Fruit fly (Drosophila melanogaster): Measurements from ENCODE around the gene CG15812.

The CG15812 gene

dm6 chr3L:3157651-3158050 lies 2.1 kb upstream of the CG15812 start:
- TF ChIP-seq CG10348 (GFP tag; IDR thresholded peaks at IDR 0.05) (no peak), CG13204 (GFP tag; optimal IDR thresholded peaks at IDR 0.05) (no peak), Pif1A (GFP tag; optimal IDR thresholded peaks at IDR 0.05) (no peak), rn (GFP tag; IDR thresholded peaks at IDR 0.05) (no peak), CG17806 (tag; optimal IDR thresholded peaks at IDR 0.05) (no peak), gl (tag; optimal IDR thresholded peaks at IDR 0.05) (no peak), CG14655 (GFP tag; optimal IDR thresholded peaks at IDR 0.05) (no peak), CG32121 (GFP tag; IDR thresholded peaks at IDR 0.05) (no peak), CG9948 (tag; optimal IDR thresholded peaks at IDR 0.05) (no peak), D1 (tag; optimal IDR thresholded peaks at IDR 0.05) (no peak), CG8159 (tag; optimal IDR thresholded peaks at IDR 0.05) (no peak), Pif1B (GFP tag; optimal IDR thresholded peaks at IDR 0.05) (no peak), EcR (GFP tag; optimal IDR thresholded peaks at IDR 0.05) (no peak)

DNA sequence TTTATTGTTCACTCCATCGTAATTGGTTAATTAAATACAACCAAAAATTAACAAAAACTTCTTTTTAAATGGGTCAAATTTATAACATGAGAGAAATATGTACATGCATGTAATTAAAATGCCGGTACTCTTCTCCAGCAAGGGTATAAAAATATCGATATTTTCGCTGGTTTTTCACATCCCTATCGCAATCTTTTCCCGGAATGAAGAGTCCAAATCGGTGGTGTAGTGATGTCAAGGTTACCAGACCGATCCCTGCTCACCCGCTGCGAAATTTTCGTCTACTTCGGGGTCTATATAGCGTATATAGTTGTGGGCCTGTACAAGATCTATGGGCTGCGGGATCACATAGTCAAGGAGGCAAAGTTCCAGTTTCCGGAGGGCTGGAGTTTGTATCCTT lies 2.2 kb downstream of the CG15812 start, which contains the start of gene rasp:
Gene rasp, plus strand, starts transcription at position 213 of the 400 bp plus-strand sequence.
- TF ChIP-seq CG10348 (GFP tag; IDR thresholded peaks at IDR 0.05): no peak
- no peak for TF ChIP-seq Pif1B (GFP tag; optimal IDR thresholded peaks at IDR 0.05)
- no peak for TF ChIP-seq CG12605 (GFP tag; IDR thresholded peaks at IDR 0.05)
- TF ChIP-seq CG13204 (GFP tag; optimal IDR thresholded peaks at IDR 0.05): no peak
- no peak for TF ChIP-seq CG17806 (tag; optimal IDR thresholded peaks at IDR 0.05)
- TF ChIP-seq D1 (tag; optimal IDR thresholded peaks at IDR 0.05): no peak
- TF ChIP-seq EcR (GFP tag; optimal IDR thresholded peaks at IDR 0.05): no peak
- no peak for TF ChIP-seq Pif1A (GFP tag; optimal IDR thresholded peaks at IDR 0.05)
- no peak for TF ChIP-seq CG8301 (tag; optimal IDR thresholded peaks at IDR 0.05)
- no peak for TF ChIP-seq CG34367 (tag; optimal IDR thresholded peaks at IDR 0.05)
- TF ChIP-seq CG15710 (tag; optimal IDR thresholded peaks at IDR 0.05): no peak
- no peak for TF ChIP-seq fd96Ca (GFP tag; IDR thresholded peaks at IDR 0.05)
- TF ChIP-seq CG32121 (GFP tag; IDR thresholded peaks at IDR 0.05): no peak

- TF ChIP-seq CG17806 (tag; optimal IDR thresholded peaks at IDR 0.05): no peak
- TF ChIP-seq CG9948 (tag; optimal IDR thresholded peaks at IDR 0.05): no peak
- no peak for TF ChIP-seq CG12605 (GFP tag; IDR thresholded peaks at IDR 0.05)
- no peak for TF ChIP-seq gl (tag; optimal IDR thresholded peaks at IDR 0.05)
- TF ChIP-seq Snoo (tag; optimal IDR thresholded peaks at IDR 0.05): no peak
- no peak for TF ChIP-seq Pif1B (GFP tag; optimal IDR thresholded peaks at IDR 0.05)
- TF ChIP-seq Ets98B (GFP tag; IDR thresholded peaks at IDR 0.05): no peak
- TF ChIP-seq Pif1A (GFP tag; optimal IDR thresholded peaks at IDR 0.05): no peak
- no peak for TF ChIP-seq CG10348 (GFP tag; IDR thresholded peaks at IDR 0.05)
- no peak for TF ChIP-seq rn (GFP tag; IDR thresholded peaks at IDR 0.05)
- TF ChIP-seq CG32121 (GFP tag; IDR thresholded peaks at IDR 0.05): no peak
- TF ChIP-seq CG4496 (GFP tag; IDR thresholded peaks at IDR 0.05): no peak
- no peak for TF ChIP-seq D1 (tag; optimal IDR thresholded peaks at IDR 0.05)
- no peak for TF ChIP-seq fd96Ca (GFP tag; IDR thresholded peaks at IDR 0.05)
- TF ChIP-seq CG8159 (tag; optimal IDR thresholded peaks at IDR 0.05): no peak
- TF ChIP-seq CG15710 (tag; optimal IDR thresholded peaks at IDR 0.05): no peak
- TF ChIP-seq CG8301 (tag; optimal IDR thresholded peaks at IDR 0.05): no peak
Measured at dm6 chr3L:3162584-3162983, 2.8 kb downstream of the CG15812 start.

dm6 chr3L:3164951-3165350 lies 5.2 kb downstream of the CG15812 start, which contains the start of gene CG32280:
TSS of gene CG32280 (plus strand) at chr3L:3165181.
- TF ChIP-seq CG32121 (GFP tag; IDR thresholded peaks at IDR 0.05) (0 out of 2 replicates have a peak, but pooled peaks have one; percentile 37), CG34367 (tag; optimal IDR thresholded peaks at IDR 0.05) (no peak), CG8159 (tag; optimal IDR thresholded peaks at IDR 0.05) (no peak), fd96Ca (GFP tag; IDR thresholded peaks at IDR 0.05) (peak; percentile 34; the same call in 1 of the 3 replicates), CG13204 (GFP tag; optimal IDR thresholded peaks at IDR 0.05) (no peak), CG17806 (tag; optimal IDR thresholded peaks at IDR 0.05) (no peak), Pif1A (GFP tag; optimal IDR thresholded peaks at IDR 0.05) (no peak), EcR (GFP tag; optimal IDR thresholded peaks at IDR 0.05) (no peak), CG8301 (tag; optimal IDR thresholded peaks at IDR 0.05) (no peak), gl (tag; optimal IDR thresholded peaks at IDR 0.05) (no peak), CG15710 (tag; optimal IDR thresholded peaks at IDR 0.05) (no peak), CG12605 (GFP tag; IDR thresholded peaks at IDR 0.05) (no peak), CG9948 (tag; optimal IDR thresholded peaks at IDR 0.05) (no peak), Pif1B (GFP tag; optimal IDR thresholded peaks at IDR 0.05) (no peak), D1 (tag; optimal IDR thresholded peaks at IDR 0.05) (no peak), CG10348 (GFP tag; IDR thresholded peaks at IDR 0.05) (no peak), CG4496 (GFP tag; IDR thresholded peaks at IDR 0.05) (0 out of 3 replicates have a peak, but pooled peaks have one; percentile 58), CG14655 (GFP tag; optimal IDR thresholded peaks at IDR 0.05) (no peak), Ets98B (GFP tag; IDR thresholded peaks at IDR 0.05) (0 out of 2 replicates have a peak, but pooled peaks have one; percentile 19), rn (GFP tag; IDR thresholded peaks at IDR 0.05) (no peak), Snoo (tag; optimal IDR thresholded peaks at IDR 0.05) (no peak)

DNA sequence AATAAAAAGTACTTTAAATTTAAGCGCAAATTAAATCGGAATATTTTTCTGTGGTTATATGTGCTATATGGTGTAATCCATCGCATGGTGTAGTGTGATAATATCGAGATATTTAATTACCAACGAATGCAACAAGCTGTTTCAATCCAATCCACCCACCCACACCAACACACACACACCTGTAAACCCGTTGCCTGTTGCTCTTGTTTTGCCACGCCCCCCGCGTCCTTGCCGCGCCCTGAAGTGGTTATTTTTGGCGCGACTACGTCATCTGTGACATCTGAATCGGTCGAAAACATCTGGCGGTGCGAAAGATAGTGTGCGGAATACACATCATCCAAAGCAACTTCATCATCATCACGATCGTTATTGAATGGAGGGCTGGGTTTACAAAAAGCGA lies 5.6 kb downstream of the CG15812 start:
- TF ChIP-seq CG17806 (tag; optimal IDR thresholded peaks at IDR 0.05): no peak
- peak; percentile 35 for TF ChIP-seq EcR (GFP tag; optimal IDR thresholded peaks at IDR 0.05)
- TF ChIP-seq CG8159 (tag; optimal IDR thresholded peaks at IDR 0.05): no peak

dm6 chr3L:3166200-3166695 lies 6.5 kb downstream of the CG15812 start, which contains the start of gene Asciz:
TSS of gene Asciz (minus strand) at chr3L:3166250.
- TF ChIP-seq Pif1B (GFP tag; optimal IDR thresholded peaks at IDR 0.05) (no peak), CG15710 (tag; optimal IDR thresholded peaks at IDR 0.05) (no peak), Pif1A (GFP tag; optimal IDR thresholded peaks at IDR 0.05) (no peak), CG17806 (tag; optimal IDR thresholded peaks at IDR 0.05) (no peak), CG4496 (GFP tag; IDR thresholded peaks at IDR 0.05) (no peak), CG12605 (GFP tag; IDR thresholded peaks at IDR 0.05) (no peak), EcR (GFP tag; optimal IDR thresholded peaks at IDR 0.05) (no peak), Snoo (tag; optimal IDR thresholded peaks at IDR 0.05) (no peak), CG14655 (GFP tag; optimal IDR thresholded peaks at IDR 0.05) (no peak), CG32121 (GFP tag; IDR thresholded peaks at IDR 0.05) (no peak), CG8301 (tag; optimal IDR thresholded peaks at IDR 0.05) (no peak), CG10348 (GFP tag; IDR thresholded peaks at IDR 0.05) (no peak), gl (tag; optimal IDR thresholded peaks at IDR 0.05) (no peak), fd96Ca (GFP tag; IDR thresholded peaks at IDR 0.05) (no peak), rn (GFP tag; IDR thresholded peaks at IDR 0.05) (no peak), CG34367 (tag; optimal IDR thresholded peaks at IDR 0.05) (no peak), Ets98B (GFP tag; IDR thresholded peaks at IDR 0.05) (no peak), D1 (tag; optimal IDR thresholded peaks at IDR 0.05) (no peak), CG9948 (tag; optimal IDR thresholded peaks at IDR 0.05) (no peak), CG8159 (tag; optimal IDR thresholded peaks at IDR 0.05) (no peak)

Data from whole organism, pupa.